Comparison of ENCODE assay signal across 3 fruit fly cellular contexts in the genomic region with DNA sequence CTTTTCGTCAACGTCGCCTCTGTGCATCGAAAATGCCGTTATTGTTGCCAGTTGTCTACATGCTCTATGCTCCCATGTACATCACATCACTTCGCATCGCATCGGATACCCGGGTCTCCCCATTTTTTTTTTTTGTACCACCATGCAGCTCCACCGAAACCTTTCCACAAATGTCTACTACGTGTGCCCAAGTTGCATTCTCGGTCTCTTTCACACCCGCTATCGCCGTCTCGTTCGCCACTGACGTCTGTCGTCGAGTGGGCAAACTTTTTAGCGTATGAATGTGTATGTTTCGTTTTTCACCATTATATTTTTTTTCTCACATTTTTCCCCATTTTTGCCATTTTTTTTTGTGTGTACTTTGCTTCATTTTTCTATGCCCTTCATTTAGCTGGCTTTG.
TF ChIP-seq lines count a peak whose summit lies in the region.

No protein-coding gene starts in this region.

TF ChIP-seq in whole organism, prepupa, 60 proteins besides CTCF, POLR2A, EP300 and RAD21:
- no peak for TF ChIP-seq CG10669 (GFP tag; optimal IDR thresholded peaks at IDR 0.05; lab: Kevin White, UChicago)
- TF ChIP-seq svp (GFP tag; lab: Kevin White, UChicago), result peak; percentile 32
- peak; percentile 56; the same call in 2 of the 3 replicates for TF ChIP-seq CG6163 (GFP tag; IDR thresholded peaks at IDR 0.05; lab: Robert Waterston, UW)
- TF ChIP-seq Hr39 (GFP tag; optimal IDR thresholded peaks at IDR 0.05; lab: Kevin White, UChicago), result no peak
- TF ChIP-seq dsx (GFP tag; optimal IDR thresholded peaks at IDR 0.05; lab: Kevin White, UChicago; ENCODE audit: poor library complexity, severe bottlenecking), result peak; percentile 17
- TF ChIP-seq CG3032 (tag; optimal IDR thresholded peaks at IDR 0.05; lab: Kevin White, UChicago), result no peak
- peak; percentile 21 for TF ChIP-seq CG1621 (tag; optimal IDR thresholded peaks at IDR 0.05; lab: Kevin White, UChicago)
- peak; percentile 25; the same call in 2 of the 3 replicates for TF ChIP-seq eg (GFP tag; IDR thresholded peaks at IDR 0.05; lab: Robert Waterston, UW)
- TF ChIP-seq ss (GFP tag; optimal IDR thresholded peaks at IDR 0.05; lab: Kevin White, UChicago), result peak in 1 of 2 experiments; percentile 53
- no peak for TF ChIP-seq CG4318 (GFP tag; optimal IDR thresholded peaks at IDR 0.05; lab: Kevin White, UChicago)
- peak; percentile 55 for TF ChIP-seq Eip78C (GFP tag; lab: Kevin White, UChicago)
- TF ChIP-seq CG6808 (GFP tag; optimal IDR thresholded peaks at IDR 0.05; lab: Kevin White, UChicago), result peak; percentile 17
- TF ChIP-seq CG32006 (GFP tag; optimal IDR thresholded peaks at IDR 0.05; lab: Kevin White, UChicago), result peak; percentile 11
- TF ChIP-seq CG6792 (GFP tag; optimal IDR thresholded peaks at IDR 0.05; lab: Kevin White, UChicago), result no peak
- peak; percentile 36 for TF ChIP-seq spab (GFP tag; optimal IDR thresholded peaks at IDR 0.05; lab: Kevin White, UChicago)

TF ChIP-seq in whole organism, pupa, 21 proteins besides CTCF, POLR2A, EP300 and RAD21:
- TF ChIP-seq CG13204 (GFP tag; optimal IDR thresholded peaks at IDR 0.05; lab: Kevin White, UChicago) (peak; percentile 51), CG34367 (tag; optimal IDR thresholded peaks at IDR 0.05; lab: Kevin White, UChicago) (no peak), Pif1B (GFP tag; optimal IDR thresholded peaks at IDR 0.05; lab: Kevin White, UChicago) (peak; percentile 11), CG15710 (tag; optimal IDR thresholded peaks at IDR 0.05; lab: Kevin White, UChicago) (peak; percentile 2), CG10348 (GFP tag; IDR thresholded peaks at IDR 0.05; lab: Robert Waterston, UW) (no peak), CG14655 (GFP tag; optimal IDR thresholded peaks at IDR 0.05; lab: Kevin White, UChicago) (no peak), CG9948 (tag; optimal IDR thresholded peaks at IDR 0.05; lab: Kevin White, UChicago) (no peak), CG8301 (tag; optimal IDR thresholded peaks at IDR 0.05; lab: Kevin White, UChicago) (no peak), D1 (tag; optimal IDR thresholded peaks at IDR 0.05; lab: Kevin White, UChicago) (no peak), Pif1A (GFP tag; optimal IDR thresholded peaks at IDR 0.05; lab: Kevin White, UChicago) (no peak), CG32121 (GFP tag; IDR thresholded peaks at IDR 0.05; lab: Robert Waterston, UW) (no peak), CG17806 (tag; optimal IDR thresholded peaks at IDR 0.05; lab: Kevin White, UChicago) (no peak), gl (tag; optimal IDR thresholded peaks at IDR 0.05; lab: Kevin White, UChicago) (peak; percentile 8), CG8159 (tag; optimal IDR thresholded peaks at IDR 0.05; lab: Kevin White, UChicago) (no peak), CG4496 (GFP tag; IDR thresholded peaks at IDR 0.05; lab: Robert Waterston, UW) (peak; percentile 40; the same call in 1 of the 3 replicates), EcR (GFP tag; optimal IDR thresholded peaks at IDR 0.05; lab: Kevin White, UChicago) (no peak), rn (GFP tag; IDR thresholded peaks at IDR 0.05; lab: Robert Waterston, UW) (no peak), fd96Ca (GFP tag; IDR thresholded peaks at IDR 0.05; lab: Robert Waterston, UW) (no peak), Snoo (tag; optimal IDR thresholded peaks at IDR 0.05; lab: Kevin White, UChicago) (no peak), Ets98B (GFP tag; IDR thresholded peaks at IDR 0.05; lab: Robert Waterston, UW) (no peak), CG12605 (GFP tag; IDR thresholded peaks at IDR 0.05; lab: Robert Waterston, UW) (no peak)
TF ChIP-seq in whole organism, pupa: peak in this region for 5.

TF ChIP-seq in whole organism, wandering third instar larva, 38 proteins besides CTCF, POLR2A, EP300 and RAD21:
- peak; percentile 19 for TF ChIP-seq Sp1 (GFP tag; optimal IDR thresholded peaks at IDR 0.05; lab: Kevin White, UChicago)
- TF ChIP-seq Myc (optimal IDR thresholded peaks at IDR 0.05; lab: Kevin White, UChicago), result no peak
